Worm (Caenorhabditis elegans): ENCODE measurements around the gene rom-4.

DNA sequence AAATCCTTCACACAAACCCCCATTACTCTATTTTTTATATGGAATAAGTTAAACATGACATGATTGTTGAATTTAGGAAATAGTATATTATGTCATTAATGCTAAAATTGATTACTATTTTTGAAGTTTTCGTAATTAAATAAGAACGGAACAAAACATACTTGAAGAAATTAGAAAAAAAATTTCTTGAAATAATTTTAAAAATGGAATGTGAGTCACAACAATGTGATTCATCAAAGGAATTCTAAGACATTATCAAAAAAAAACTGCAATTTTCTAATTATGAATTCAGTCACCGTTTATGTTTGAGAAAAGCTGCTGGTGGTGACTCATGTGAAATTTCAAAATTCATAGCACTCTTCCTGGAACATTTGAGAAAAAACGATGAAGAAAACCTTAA is 7.2 kb upstream of the rom-4 start, which contains the start of gene nccd-1:
- TF ChIP-seq egl-27 (tag; optimal IDR thresholded peaks at IDR 0.05) (no peak), aly-2 (tag; optimal IDR thresholded peaks at IDR 0.05) (no peak), lir-3 (tag; optimal IDR thresholded peaks at IDR 0.05) (no peak)
